Worm (Caenorhabditis elegans): ENCODE data around the gene F31A3.3.

DNA sequence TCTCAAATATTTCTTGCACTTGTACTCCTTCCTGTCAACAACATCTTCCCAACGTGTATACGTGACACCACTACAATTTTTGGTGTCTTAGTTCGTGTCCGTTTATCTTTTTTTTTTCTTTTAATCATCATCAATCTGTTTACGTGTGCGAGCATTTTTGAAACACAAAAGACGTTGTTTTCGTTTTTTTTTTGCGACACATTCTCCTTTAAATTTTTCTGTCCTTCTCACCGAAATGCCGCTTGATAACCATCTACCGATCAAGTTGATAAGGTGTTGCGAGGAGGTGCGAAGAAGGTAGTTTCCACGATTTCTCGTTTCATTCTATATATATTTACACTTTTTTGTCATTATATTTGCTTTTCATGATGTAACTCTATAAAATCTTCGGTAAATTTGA lies 23.3 kb downstream of the F31A3.3 start:
- TF ChIP-seq F13C5.2 (tag; optimal IDR thresholded peaks at IDR 0.05) = no peak
- TF ChIP-seq tbx-11 (GFP tag; IDR thresholded peaks at IDR 0.05) = no peak
- no peak for TF ChIP-seq flt-1 (GFP tag; IDR thresholded peaks at IDR 0.05)
- TF ChIP-seq ceh-36 (tag; optimal IDR thresholded peaks at IDR 0.05) = no peak
- TF ChIP-seq aly-1 (tag; optimal IDR thresholded peaks at IDR 0.05) = no peak
- no peak for TF ChIP-seq ets-7 (tag; optimal IDR thresholded peaks at IDR 0.05)
- TF ChIP-seq ama-1 (optimal IDR thresholded peaks at IDR 0.05) = no peak
- no peak for TF ChIP-seq tra-4 (tag; optimal IDR thresholded peaks at IDR 0.05)
- no peak for TF ChIP-seq scrt-1 (GFP tag; IDR thresholded peaks at IDR 0.05)
- no peak for TF ChIP-seq tbx-37 (GFP tag; conservative IDR thresholded peaks at IDR 0.05)
- no peak for TF ChIP-seq hnd-1 (tag; optimal IDR thresholded peaks at IDR 0.05)
- no peak for TF ChIP-seq ceh-13 (GFP tag; optimal IDR thresholded peaks at IDR 0.05)

Measured in whole organism, early embryonic.